Fruit fly (Drosophila melanogaster) whole organism, embryonic: ENCODE data around the gene CG32983.

Experiments used
- ATbp ChIP-seq: fragments of 200-800 bp; sonication (Bioruptor generic); optimal IDR thresholded peaks from 2 replicates; lab custom pipeline; 2017; ENCODE audit warnings: missing biosample characterization, mild to moderate bottlenecking, missing genetic modification characterization, missing genetic modification reagents
- Atf6 ChIP-seq: fragments of 200-800 bp; sonication (Bioruptor generic); IDR thresholded peaks from 2 replicates; pipeline ENCODE4 v1.3.6; 2022; ENCODE audit warnings: missing biosample characterization, missing genetic modification characterization
- CG12155 ChIP-seq: fragments of 200-800 bp; sonication (Bioruptor generic); optimal IDR thresholded peaks from 3 replicates; lab custom pipeline; 2016; ENCODE audit warnings: missing biosample characterization, missing genetic modification characterization
- CG12769 ChIP-seq: fragments of 200-800 bp; sonication (Bioruptor generic); optimal IDR thresholded peaks from 2 replicates; lab custom pipeline; 2019; ENCODE audit warnings: missing biosample characterization, mild to moderate bottlenecking, missing genetic modification characterization, moderate library complexity
- CG13123 ChIP-seq: fragments of 200-800 bp; sonication (Bioruptor generic); optimal IDR thresholded peaks from 2 replicates; lab custom pipeline; 2016; ENCODE audit warnings: missing biosample characterization, missing genetic modification characterization
- CG13287 ChIP-seq: fragments of 200-800 bp; sonication (Bioruptor generic); IDR thresholded peaks from 2 replicates; pipeline ENCODE4 v1.3.6; 2022; ENCODE audit warnings: missing biosample characterization, missing genetic modification characterization; ENCODE audit not compliant: partially characterized antibody
- CG13894 ChIP-seq: fragments of 200-800 bp; sonication (Bioruptor generic); optimal IDR thresholded peaks from 3 replicates; lab custom pipeline; 2018; ENCODE audit warnings: missing biosample characterization, mild to moderate bottlenecking, missing genetic modification characterization, moderate library complexity
- CG14965 ChIP-seq: fragments of 200-800 bp; sonication (Bioruptor generic); optimal IDR thresholded peaks from 2 replicates; lab custom pipeline; 2016; ENCODE audit warnings: missing biosample characterization, missing genetic modification characterization, borderline replicate concordance
- CG15011 ChIP-seq: fragments of 200-800 bp; sonication (Bioruptor generic); optimal IDR thresholded peaks from 3 replicates; lab custom pipeline; 2018; ENCODE audit warnings: missing biosample characterization, mild to moderate bottlenecking, missing genetic modification characterization
- CG17802 ChIP-seq: fragments of 200-800 bp; sonication (Bioruptor generic); optimal IDR thresholded peaks from 2 replicates; lab custom pipeline; 2018; ENCODE audit warnings: missing biosample characterization, mild to moderate bottlenecking, missing genetic modification characterization, moderate library complexity
- CG2202 ChIP-seq: fragments of 200-800 bp; sonication (Bioruptor generic); optimal IDR thresholded peaks from 2 replicates; lab custom pipeline; 2018; ENCODE audit warnings: missing biosample characterization, mild to moderate bottlenecking, missing genetic modification characterization
- CG2875 ChIP-seq: fragments of 200-800 bp; sonication (Bioruptor generic); optimal IDR thresholded peaks from 2 replicates; lab custom pipeline; 2017; ENCODE audit warnings: missing biosample characterization, mild to moderate bottlenecking, missing genetic modification characterization, missing genetic modification reagents
- CG33213 ChIP-seq: fragments of 200-800 bp; sonication (Bioruptor generic); optimal IDR thresholded peaks from 3 replicates; lab custom pipeline; 2016; ENCODE audit warnings: missing biosample characterization, missing genetic modification characterization
- CG4360 ChIP-seq: fragments of 200-800 bp; sonication (Bioruptor generic); IDR thresholded peaks from 2 replicates; pipeline ENCODE4 v1.3.6; 2022; ENCODE audit warnings: missing biosample characterization, missing genetic modification characterization
- CG4820 ChIP-seq: fragments of 200-800 bp; sonication (Bioruptor generic); optimal IDR thresholded peaks from 3 replicates; lab custom pipeline; 2016; ENCODE audit warnings: missing biosample characterization, missing genetic modification characterization
- CG7556 ChIP-seq: fragments of 200-800 bp; sonication (Bioruptor generic); optimal IDR thresholded peaks from 2 replicates; lab custom pipeline; 2017; ENCODE audit warnings: missing biosample characterization, mild to moderate bottlenecking, missing genetic modification characterization
- CG8359 ChIP-seq: fragments of 200-800 bp; sonication (Bioruptor generic); optimal IDR thresholded peaks from 2 replicates; lab custom pipeline; 2017; ENCODE audit warnings: missing biosample characterization, mild to moderate bottlenecking, missing genetic modification characterization, borderline replicate concordance
- CG8478 ChIP-seq: fragments of >200 bp; optimal IDR thresholded peaks from 2 replicates; lab custom pipeline; 2018
- D19B ChIP-seq: fragments of 200-800 bp; sonication (Bioruptor generic); optimal IDR thresholded peaks from 2 replicates; lab custom pipeline; 2017; ENCODE audit warnings: missing biosample characterization, mild to moderate bottlenecking, missing genetic modification characterization
- Eip74EF ChIP-seq, 2 experiments: fragments of 200-800 bp in 1 of 2; fragments of >200 bp in 1 of 2; sonication (Bioruptor generic) in 1 of 2; optimal IDR thresholded peaks; 2 replicates each; lab custom pipeline; 2017 to 2019; ENCODE audit warnings: missing biosample characterization in 2 of 2, missing genetic modification characterization in 2 of 2, mild to moderate bottlenecking in 1 of 2, moderate library complexity in 1 of 2
- Ets97D ChIP-seq: fragments of 200-800 bp; sonication (Bioruptor generic); optimal IDR thresholded peaks from 3 replicates; lab custom pipeline; 2016; ENCODE audit warnings: missing biosample characterization, missing genetic modification characterization
- Hsf ChIP-seq: fragments of 200-800 bp; sonication (Bioruptor generic); optimal IDR thresholded peaks from 3 replicates; lab custom pipeline; 2016; ENCODE audit warnings: missing biosample characterization, missing genetic modification characterization
- MTF-1 ChIP-seq: fragments of 200-800 bp; sonication (Bioruptor generic); optimal IDR thresholded peaks from 2 replicates; lab custom pipeline; 2018; ENCODE audit warnings: missing biosample characterization, mild to moderate bottlenecking, missing genetic modification characterization, borderline replicate concordance
- Med ChIP-seq: fragments of 200-800 bp; sonication (Bioruptor generic); peaks from one replicate; lab custom pipeline; 2016; ENCODE audit warnings: missing biosample characterization, missing genetic modification characterization, mild to moderate bottlenecking, inconsistent platforms, moderate library complexity
- Meics ChIP-seq: fragments of 200-800 bp; sonication (Bioruptor generic); optimal IDR thresholded peaks from 2 replicates; lab custom pipeline; 2017; ENCODE audit warnings: missing biosample characterization, mild to moderate bottlenecking, missing genetic modification characterization
- Nf-YC ChIP-seq: fragments of 200-800 bp; optimal IDR thresholded peaks from 3 replicates; lab custom pipeline; 2019; ENCODE audit warnings: missing biosample characterization, mild to moderate bottlenecking, missing genetic modification characterization, moderate library complexity
- Scr ChIP-seq: fragments of 200-800 bp; sonication (Bioruptor generic); IDR thresholded peaks from 2 replicates; pipeline ENCODE4 v1.3.6; 2022; ENCODE audit warnings: missing biosample characterization, missing genetic modification characterization; ENCODE audit not compliant: partially characterized antibody
- TFAM ChIP-seq: fragments of 200-800 bp; sonication (Bioruptor generic); optimal IDR thresholded peaks from 2 replicates; lab custom pipeline; 2017; ENCODE audit warnings: missing biosample characterization, missing genetic modification characterization, inconsistent platforms
- Xrp1 ChIP-seq: fragments of 200-800 bp; sonication (Bioruptor generic); IDR thresholded peaks from 2 replicates; pipeline ENCODE4 v1.3.6; 2022; ENCODE audit warnings: missing biosample characterization, missing genetic modification characterization
- btn ChIP-seq: fragments of 200-800 bp; sonication (Bioruptor generic); optimal IDR thresholded peaks from 2 replicates; lab custom pipeline; 2016; ENCODE audit warnings: missing biosample characterization, missing genetic modification characterization
- chn ChIP-seq: fragments of 200-800 bp; sonication (Bioruptor generic); optimal IDR thresholded peaks from 2 replicates; lab custom pipeline; 2016; ENCODE audit warnings: missing biosample characterization, missing genetic modification characterization
- cwo ChIP-seq: fragments of 200-800 bp; sonication (Bioruptor generic); optimal IDR thresholded peaks from 3 replicates; lab custom pipeline; 2017; ENCODE audit warnings: missing biosample characterization, missing genetic modification characterization, mild to moderate bottlenecking, moderate library complexity, missing genetic modification reagents
- ftz-f1 ChIP-seq: fragments of 200-800 bp; sonication (Bioruptor generic); optimal IDR thresholded peaks from 2 replicates; lab custom pipeline; 2016; ENCODE audit warnings: missing biosample characterization, missing genetic modification characterization
- gsb-n ChIP-seq: fragments of 200-800 bp; sonication (Bioruptor generic); optimal IDR thresholded peaks from 3 replicates; lab custom pipeline; 2018; ENCODE audit warnings: missing biosample characterization, mild to moderate bottlenecking, missing genetic modification characterization
- insv ChIP-seq, 2 experiments: fragments of 200-800 bp; sonication (Bioruptor generic); optimal IDR thresholded peaks; 3 replicates each; lab custom pipeline; 2016 to 2018; ENCODE audit warnings: missing biosample characterization in 2 of 2, missing genetic modification characterization in 2 of 2
- jumu ChIP-seq: fragments of 200-800 bp; sonication (Bioruptor generic); optimal IDR thresholded peaks from 3 replicates; lab custom pipeline; 2016; ENCODE audit warnings: missing biosample characterization, missing genetic modification characterization
- lilli ChIP-seq: fragments of 200-800 bp; sonication (Bioruptor generic); optimal IDR thresholded peaks from 3 replicates; lab custom pipeline; 2016; ENCODE audit warnings: missing biosample characterization, missing genetic modification characterization
- lola ChIP-seq, 3 experiments: fragments of >200 bp in 2 of 3; fragments of 200-800 bp in 1 of 3; sonication (Bioruptor generic) in 1 of 3; optimal IDR thresholded peaks; 2 replicates each; lab custom pipeline; 2017 to 2019; ENCODE audit warnings: missing biosample characterization in 3 of 3, missing genetic modification characterization in 3 of 3, mild to moderate bottlenecking in 1 of 3, moderate library complexity in 1 of 3
- luna ChIP-seq: fragments of 200-800 bp; sonication (Bioruptor generic); optimal IDR thresholded peaks from 2 replicates; lab custom pipeline; 2016; ENCODE audit warnings: missing biosample characterization, missing genetic modification characterization
- phol ChIP-seq: fragments of 200-800 bp; sonication (Bioruptor generic); optimal IDR thresholded peaks from 3 replicates; lab custom pipeline; 2018; ENCODE audit warnings: missing biosample characterization, mild to moderate bottlenecking, missing genetic modification characterization, moderate library complexity
- pita ChIP-seq: fragments of 200-800 bp; sonication (Bioruptor generic); optimal IDR thresholded peaks from 2 replicates; lab custom pipeline; 2017; ENCODE audit warnings: missing biosample characterization, mild to moderate bottlenecking, missing genetic modification characterization
- rib ChIP-seq: fragments of 200-800 bp; sonication (Bioruptor generic); IDR thresholded peaks from 2 replicates; pipeline ENCODE4 v1.3.6; 2022; ENCODE audit warnings: missing biosample characterization, missing genetic modification characterization
- ro ChIP-seq: fragments of 200-800 bp; sonication (Bioruptor generic); IDR thresholded peaks from 2 replicates; pipeline ENCODE4 v1.3.6; 2022; ENCODE audit warnings: missing biosample characterization, missing genetic modification characterization
- sc ChIP-seq, 3 experiments: fragments of >200 bp in 2 of 3; fragments of 200-800 bp in 1 of 3; sonication (Bioruptor generic) in 1 of 3; optimal IDR thresholded peaks; 2 replicates in 2 of 3; 3 replicates in 1 of 3; lab custom pipeline; 2017; ENCODE audit warnings: mild to moderate bottlenecking in 1 of 3, missing biosample characterization in 1 of 3, missing genetic modification characterization in 1 of 3, missing genetic modification reagents in 1 of 3
- stc ChIP-seq: fragments of 200-800 bp; sonication (Bioruptor generic); IDR thresholded peaks from 2 replicates; pipeline ENCODE4 v1.3.6; 2022; ENCODE audit warnings: missing biosample characterization, missing genetic modification characterization
- tio ChIP-seq: fragments of 200-800 bp; sonication (Bioruptor generic); optimal IDR thresholded peaks from 2 replicates; lab custom pipeline; 2017; ENCODE audit warnings: missing biosample characterization, missing genetic modification characterization, inconsistent platforms
- tx ChIP-seq: fragments of 200-800 bp; sonication (Bioruptor generic); optimal IDR thresholded peaks from 2 replicates; lab custom pipeline; 2016; ENCODE audit warnings: missing biosample characterization, missing genetic modification characterization
- usp ChIP-seq: fragments of >200 bp; optimal IDR thresholded peaks from 2 replicates; lab custom pipeline; 2017; ENCODE audit warnings: missing biosample characterization, missing genetic modification characterization
- wek ChIP-seq: fragments of 200-800 bp; sonication (Bioruptor generic); optimal IDR thresholded peaks from 3 replicates; lab custom pipeline; 2018; ENCODE audit warnings: missing biosample characterization, mild to moderate bottlenecking, missing genetic modification characterization, moderate library complexity
- zf30C ChIP-seq: fragments of 200-800 bp; sonication (Bioruptor generic); optimal IDR thresholded peaks from 3 replicates; lab custom pipeline; 2018; ENCODE audit warnings: missing biosample characterization, mild to moderate bottlenecking, missing genetic modification characterization

The CG32983 gene

DNA sequence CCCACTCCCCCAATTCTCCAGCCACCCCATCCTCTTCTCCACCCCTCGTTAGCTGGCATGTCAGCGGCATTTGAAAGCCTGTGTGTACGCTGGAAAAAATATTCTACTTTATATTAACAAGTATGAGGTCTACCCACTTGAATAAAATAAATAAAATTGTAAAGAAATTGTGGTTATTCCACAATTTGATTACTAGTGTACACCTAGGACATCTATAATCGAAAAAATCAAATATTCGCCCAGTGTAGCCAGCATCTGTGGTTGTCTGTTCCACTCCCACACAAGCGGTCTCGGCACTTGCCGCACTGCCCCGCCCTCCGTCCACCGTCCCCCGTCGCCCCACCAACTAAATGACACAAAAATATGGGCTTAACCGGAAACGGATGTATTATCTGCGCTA lies 4.9 kb upstream of the CG32983 start (continued):
- peak; percentile 73; the same call in 1 of the 2 replicates for TF ChIP-seq stc
- TF ChIP-seq cwo: peak; percentile 38
- no peak for TF ChIP-seq D19B (GFP tag; lab: Kevin White, UChicago)
- no peak for TF ChIP-seq rib (GFP tag; lab: Robert Waterston, UW)
- TF ChIP-seq tio (GFP tag; lab: Kevin White, UChicago): peak; percentile 26
- peak; percentile 64 for TF ChIP-seq gsb-n (tag; lab: Kevin White, UChicago)
- TF ChIP-seq CG12155 (GFP tag; lab: Kevin White, UChicago): peak; percentile 47
- TF ChIP-seq lilli: peak; percentile 38
- peak; percentile 42; the same call in 1 of the 2 replicates for TF ChIP-seq Atf6 (GFP tag; lab: Robert Waterston, UW)
- TF ChIP-seq CG15011: peak; percentile 35
- no peak for TF ChIP-seq CG8478 (lab: Kevin White, UChicago)
- TF ChIP-seq ATbp (GFP tag; lab: Kevin White, UChicago): peak; percentile 72
- TF ChIP-seq CG4360 (GFP tag; lab: Robert Waterston, UW): peak; percentile 35; the same call in 1 of the 2 replicates
- TF ChIP-seq Med (GFP tag; lab: Kevin White, UChicago): peak; percentile 89
- TF ChIP-seq chn (GFP tag; lab: Kevin White, UChicago): peak; percentile 12
- TF ChIP-seq CG17802 (tag; lab: Kevin White, UChicago): peak; percentile 49
- peak in 1 of 3 experiments; percentile 78 for TF ChIP-seq lola (GFP tag; optimal IDR thresholded peaks at IDR 0.05; lab: Kevin White, UChicago)
- peak; percentile 55 for TF ChIP-seq TFAM (GFP tag; lab: Kevin White, UChicago)
- peak; percentile 43 for TF ChIP-seq CG33213
- TF ChIP-seq CG8359 (GFP tag; lab: Kevin White, UChicago): peak; percentile 37
- peak; percentile 89 for TF ChIP-seq Xrp1
- TF ChIP-seq phol: peak; percentile 84
- TF ChIP-seq insv (GFP tag; optimal IDR thresholded peaks at IDR 0.05; lab: Kevin White, UChicago): no peak
- peak; percentile 58 for TF ChIP-seq ro (GFP tag; lab: Robert Waterston, UW)
- TF ChIP-seq MTF-1: peak; percentile 33
- peak in 1 of 2 experiments; percentile 62 for TF ChIP-seq Eip74EF (GFP tag; optimal IDR thresholded peaks at IDR 0.05; lab: Kevin White, UChicago)
- TF ChIP-seq sc (optimal IDR thresholded peaks at IDR 0.05; lab: Kevin White, UChicago): no peak
- peak; percentile 32 for TF ChIP-seq sc (GFP tag; optimal IDR thresholded peaks at IDR 0.05; lab: Kevin White, UChicago)
- no peak for TF ChIP-seq tx (GFP tag; lab: Kevin White, UChicago)
- TF ChIP-seq CG4820 (GFP tag; lab: Kevin White, UChicago): peak; percentile 80
- no peak for TF ChIP-seq usp (GFP tag; lab: Kevin White, UChicago)
- TF ChIP-seq CG2875 (GFP tag; lab: Kevin White, UChicago): peak; percentile 44
- TF ChIP-seq Scr (GFP tag; lab: Robert Waterston, UW): no peak
- TF ChIP-seq pita (GFP tag; lab: Kevin White, UChicago): no peak
- peak; percentile 5 for TF ChIP-seq Ets97D (GFP tag; lab: Kevin White, UChicago)
- peak; percentile 72 for TF ChIP-seq CG7556 (GFP tag; lab: Kevin White, UChicago)
- TF ChIP-seq Hsf: peak; percentile 28
- no peak for TF ChIP-seq CG13123
- TF ChIP-seq CG2202 (tag; lab: Kevin White, UChicago): peak; percentile 55
- TF ChIP-seq CG12769 (tag; lab: Kevin White, UChicago): no peak
- TF ChIP-seq CG13894 (tag; lab: Kevin White, UChicago): no peak
- no peak for TF ChIP-seq wek
- no peak for TF ChIP-seq luna (GFP tag; lab: Kevin White, UChicago)
- no peak for TF ChIP-seq zf30C
- peak; percentile 47 for TF ChIP-seq Meics (GFP tag; lab: Kevin White, UChicago)
- no peak for TF ChIP-seq CG13287
- no peak for TF ChIP-seq CG14965 (GFP tag; lab: Kevin White, UChicago)
- no peak for TF ChIP-seq ftz-f1 (GFP tag; lab: Kevin White, UChicago)
- TF ChIP-seq Nf-YC: peak; percentile 35
- TF ChIP-seq jumu (GFP tag; lab: Kevin White, UChicago): peak; percentile 27
- no peak for TF ChIP-seq btn (GFP tag; lab: Kevin White, UChicago)
